Fruit fly (Drosophila melanogaster) whole organism, embryonic: Measurements from ENCODE around the gene Spx.

Source experiments
- CG11093 ChIP-seq: fragments of 200-800 bp; sonication (Bioruptor generic); IDR thresholded peaks from 3 replicates; pipeline ENCODE4 v1.3.6; 2022; ENCODE audit warnings: missing biosample characterization, missing genetic modification characterization
- CG11456 ChIP-seq: fragments of 200-800 bp; sonication (Bioruptor generic); IDR thresholded peaks from 3 replicates; pipeline ENCODE4 v1.3.6; 2022; ENCODE audit warnings: missing biosample characterization, missing genetic modification characterization
- CG11560 ChIP-seq: fragments of 200-800 bp; sonication (Bioruptor generic); IDR thresholded peaks from 3 replicates; pipeline ENCODE4 v1.3.6; 2022; ENCODE audit warnings: missing biosample characterization, missing genetic modification characterization
- CG15696 ChIP-seq: fragments of 200-800 bp; sonication (Bioruptor generic); optimal IDR thresholded peaks from 2 replicates; lab custom pipeline; 2019; ENCODE audit warnings: missing biosample characterization, mild to moderate bottlenecking, missing genetic modification characterization, moderate library complexity
- CG1602 ChIP-seq: fragments of 200-800 bp; sonication (Bioruptor generic); optimal IDR thresholded peaks from 3 replicates; lab custom pipeline; 2016; ENCODE audit warnings: missing biosample characterization, missing genetic modification characterization
- CG17186 ChIP-seq: fragments of 200-800 bp; sonication (Bioruptor generic); optimal IDR thresholded peaks from 3 replicates; lab custom pipeline; 2017; ENCODE audit warnings: missing biosample characterization, missing genetic modification reagents, missing genetic modification characterization
- CG17328 ChIP-seq: fragments of 200-800 bp; sonication (Bioruptor generic); IDR thresholded peaks from 2 replicates; pipeline ENCODE4 v1.3.6; 2022; ENCODE audit warnings: missing biosample characterization, missing genetic modification characterization
- CG2199 ChIP-seq: fragments of 200-800 bp; sonication (Bioruptor generic); IDR thresholded peaks from 3 replicates; pipeline ENCODE4 v1.3.6; 2022; ENCODE audit warnings: missing biosample characterization, missing genetic modification characterization
- CG30403 ChIP-seq: fragments of 200-800 bp; sonication (Bioruptor generic); optimal IDR thresholded peaks from 3 replicates; lab custom pipeline; 2016; ENCODE audit warnings: missing biosample characterization, missing genetic modification characterization
- CG31365 ChIP-seq: fragments of 200-800 bp; sonication (Bioruptor generic); optimal IDR thresholded peaks from 2 replicates; lab custom pipeline; 2018; ENCODE audit warnings: missing biosample characterization, mild to moderate bottlenecking, missing genetic modification characterization
- CG4707 ChIP-seq: fragments of 200-800 bp; sonication (Bioruptor generic); optimal IDR thresholded peaks from 2 replicates; lab custom pipeline; 2018; ENCODE audit warnings: missing biosample characterization, mild to moderate bottlenecking, missing genetic modification characterization, moderate library complexity
- CG4730 ChIP-seq: fragments of 200-800 bp; sonication (Bioruptor generic); IDR thresholded peaks from 2 replicates; pipeline ENCODE4 v1.3.6; 2022; ENCODE audit warnings: missing biosample characterization, missing genetic modification characterization
- CG5245 ChIP-seq: fragments of 200-800 bp; sonication (Bioruptor generic); optimal IDR thresholded peaks from 3 replicates; lab custom pipeline; 2016; ENCODE audit warnings: missing biosample characterization, missing genetic modification characterization
- CG6791 ChIP-seq: fragments of 200-800 bp; sonication (Bioruptor generic); IDR thresholded peaks from 3 replicates; pipeline ENCODE4 v1.3.6; 2022; ENCODE audit warnings: missing biosample characterization, missing genetic modification characterization; ENCODE audit not compliant: partially characterized antibody
- CG6854 ChIP-seq: fragments of 200-800 bp; sonication (Bioruptor generic); optimal IDR thresholded peaks from 3 replicates; lab custom pipeline; 2017; ENCODE audit warnings: missing biosample characterization, mild to moderate bottlenecking, missing genetic modification characterization
- CG7372 ChIP-seq: fragments of 200-800 bp; sonication (Bioruptor generic); IDR thresholded peaks from 2 replicates; pipeline ENCODE4 v1.3.6; 2022; ENCODE audit warnings: missing biosample characterization, missing genetic modification characterization
- CG7556 ChIP-seq: fragments of 200-800 bp; sonication (Bioruptor generic); optimal IDR thresholded peaks from 2 replicates; lab custom pipeline; 2017; ENCODE audit warnings: missing biosample characterization, mild to moderate bottlenecking, missing genetic modification characterization
- CG9727 ChIP-seq: fragments of 200-800 bp; sonication (Bioruptor generic); optimal IDR thresholded peaks from 3 replicates; lab custom pipeline; 2017; ENCODE audit warnings: missing biosample characterization, mild to moderate bottlenecking, missing genetic modification characterization
- CkIIα-i1 ChIP-seq: fragments of 200-800 bp; sonication (Bioruptor generic); IDR thresholded peaks from 2 replicates; pipeline ENCODE4 v1.3.6; 2022; ENCODE audit warnings: missing biosample characterization, missing genetic modification characterization
- D19B ChIP-seq: fragments of 200-800 bp; sonication (Bioruptor generic); optimal IDR thresholded peaks from 2 replicates; lab custom pipeline; 2017; ENCODE audit warnings: missing biosample characterization, mild to moderate bottlenecking, missing genetic modification characterization
- Dll ChIP-seq: fragments of 200-800 bp; sonication (Bioruptor generic); IDR thresholded peaks from 4 replicates; pipeline ENCODE4 v1.3.6; 2022; ENCODE audit warnings: missing biosample characterization, missing genetic modification characterization; ENCODE audit not compliant: partially characterized antibody
- Fer3 ChIP-seq: fragments of 200-800 bp; sonication (Bioruptor generic); optimal IDR thresholded peaks from 2 replicates; lab custom pipeline; 2018; ENCODE audit warnings: missing biosample characterization, mild to moderate bottlenecking, missing genetic modification characterization, moderate library complexity
- Gsc ChIP-seq: fragments of 200-800 bp; sonication (Bioruptor generic); IDR thresholded peaks from 2 replicates; pipeline ENCODE4 v1.3.6; 2022; ENCODE audit warnings: missing biosample characterization, missing genetic modification characterization
- HmgD ChIP-seq: fragments of 200-800 bp; sonication (Bioruptor generic); optimal IDR thresholded peaks from 3 replicates; lab custom pipeline; 2016; ENCODE audit warnings: missing biosample characterization, missing genetic modification characterization
- Lpt ChIP-seq: fragments of >200 bp; optimal IDR thresholded peaks from 2 replicates; lab custom pipeline; 2018; ENCODE audit warnings: missing biosample characterization, missing genetic modification characterization
- NC2β ChIP-seq: fragments of 200-800 bp; sonication (Bioruptor generic); optimal IDR thresholded peaks from 2 replicates; lab custom pipeline; 2016; ENCODE audit warnings: missing biosample characterization, missing genetic modification characterization
- Stat92E ChIP-seq, 3 experiments: fragments of >200 bp in 2 of 3; fragments of 200-800 bp in 1 of 3; sonication (Bioruptor generic) in 1 of 3; optimal IDR thresholded peaks; 2 replicates each; lab custom pipeline; 2017 to 2019; ENCODE audit warnings: missing biosample characterization in 3 of 3, missing genetic modification characterization in 3 of 3, mild to moderate bottlenecking in 1 of 3, moderate library complexity in 1 of 3
- TFAM ChIP-seq: fragments of 200-800 bp; sonication (Bioruptor generic); optimal IDR thresholded peaks from 2 replicates; lab custom pipeline; 2017; ENCODE audit warnings: missing biosample characterization, missing genetic modification characterization, inconsistent platforms
- Trl ChIP-seq, 3 experiments: fragments of >200 bp in 2 of 3; fragments of 200-800 bp in 1 of 3; sonication (Bioruptor generic) in 1 of 3; optimal IDR thresholded peaks; 2 replicates in 1 of 3; 3 replicates in 2 of 3; lab custom pipeline; 2016 to 2017; ENCODE audit warnings: missing biosample characterization in 1 of 3, missing genetic modification characterization in 1 of 3
- ap ChIP-seq: fragments of 200-800 bp; sonication (Bioruptor generic); IDR thresholded peaks from 2 replicates; pipeline ENCODE4 v1.3.6; 2022; ENCODE audit warnings: missing biosample characterization, missing genetic modification characterization
- bsh ChIP-seq, 2 experiments: fragments of 200-800 bp; sonication (Bioruptor generic); optimal IDR thresholded peaks; 2 replicates each; lab custom pipeline; 2017 to 2018; ENCODE audit warnings: mild to moderate bottlenecking in 2 of 2, missing biosample characterization in 2 of 2, missing genetic modification characterization in 2 of 2, moderate library complexity in 1 of 2
- cato ChIP-seq: fragments of 200-800 bp; sonication (Bioruptor generic); optimal IDR thresholded peaks from 2 replicates; lab custom pipeline; 2016; ENCODE audit warnings: missing biosample characterization, missing genetic modification characterization, borderline replicate concordance
- chn ChIP-seq: fragments of 200-800 bp; sonication (Bioruptor generic); optimal IDR thresholded peaks from 2 replicates; lab custom pipeline; 2016; ENCODE audit warnings: missing biosample characterization, missing genetic modification characterization
- danr ChIP-seq: fragments of 200-800 bp; sonication (Bioruptor generic); IDR thresholded peaks from 2 replicates; pipeline ENCODE4 v1.3.6; 2022; ENCODE audit warnings: missing biosample characterization, missing genetic modification characterization
- ewg ChIP-seq: fragments of 200-800 bp; sonication (Bioruptor generic); optimal IDR thresholded peaks from 3 replicates; lab custom pipeline; 2017; ENCODE audit warnings: mild to moderate bottlenecking, missing biosample characterization, missing genetic modification reagents, missing genetic modification characterization
- exex ChIP-seq: fragments of 200-800 bp; sonication (Bioruptor generic); optimal IDR thresholded peaks from 4 replicates; lab custom pipeline; 2018; ENCODE audit warnings: missing biosample characterization, mild to moderate bottlenecking, missing genetic modification characterization, moderate library complexity
- gem ChIP-seq: fragments of 200-800 bp; sonication (Bioruptor generic); optimal IDR thresholded peaks from 2 replicates; lab custom pipeline; 2019; ENCODE audit warnings: missing biosample characterization, mild to moderate bottlenecking, missing genetic modification characterization, moderate library complexity
- gro ChIP-seq: fragments of 200-800 bp; sonication (Bioruptor generic); optimal IDR thresholded peaks from 2 replicates; lab custom pipeline; 2016; ENCODE audit warnings: missing biosample characterization, missing genetic modification characterization
- gsb-n ChIP-seq: fragments of 200-800 bp; sonication (Bioruptor generic); optimal IDR thresholded peaks from 3 replicates; lab custom pipeline; 2018; ENCODE audit warnings: missing biosample characterization, mild to moderate bottlenecking, missing genetic modification characterization
- lbe ChIP-seq: fragments of 200-800 bp; sonication (Bioruptor generic); optimal IDR thresholded peaks from 2 replicates; lab custom pipeline; 2016; ENCODE audit warnings: missing biosample characterization, mild to moderate bottlenecking, missing genetic modification characterization
- nau ChIP-seq: fragments of 200-800 bp; sonication (Bioruptor generic); optimal IDR thresholded peaks from 3 replicates; lab custom pipeline; 2017; ENCODE audit warnings: missing biosample characterization, mild to moderate bottlenecking, missing genetic modification characterization, missing genetic modification reagents
- nerfin-1 ChIP-seq: fragments of 200-800 bp; sonication (Bioruptor generic); optimal IDR thresholded peaks from 3 replicates; lab custom pipeline; 2019; ENCODE audit warnings: missing biosample characterization, mild to moderate bottlenecking, missing genetic modification characterization, moderate library complexity
- phol ChIP-seq: fragments of 200-800 bp; sonication (Bioruptor generic); optimal IDR thresholded peaks from 3 replicates; lab custom pipeline; 2018; ENCODE audit warnings: missing biosample characterization, mild to moderate bottlenecking, missing genetic modification characterization, moderate library complexity
- pnt ChIP-seq: fragments of 200-800 bp; sonication (Bioruptor generic); optimal IDR thresholded peaks from 3 replicates; lab custom pipeline; 2016; ENCODE audit warnings: missing biosample characterization, missing genetic modification characterization
- scrt ChIP-seq: fragments of 200-800 bp; sonication (Bioruptor generic); optimal IDR thresholded peaks from 2 replicates; lab custom pipeline; 2018; ENCODE audit warnings: missing biosample characterization, mild to moderate bottlenecking, missing genetic modification characterization, moderate library complexity
- trh ChIP-seq: fragments of 200-800 bp; sonication (Bioruptor generic); optimal IDR thresholded peaks from 2 replicates; lab custom pipeline; 2016; ENCODE audit warnings: missing biosample characterization, missing genetic modification characterization
- unc-4 ChIP-seq: fragments of 200-800 bp; sonication (Bioruptor generic); IDR thresholded peaks from 2 replicates; pipeline ENCODE4 v1.3.6; 2022; ENCODE audit warnings: missing biosample characterization, missing genetic modification characterization; ENCODE audit not compliant: partially characterized antibody
- zen2 ChIP-seq: fragments of 200-800 bp; sonication (Bioruptor generic); IDR thresholded peaks from 3 replicates; pipeline ENCODE4 v1.3.6; 2022; ENCODE audit warnings: missing biosample characterization, missing genetic modification characterization; ENCODE audit not compliant: partially characterized antibody
- zfh1 ChIP-seq: fragments of 200-800 bp; sonication (Bioruptor generic); IDR thresholded peaks from 3 replicates; pipeline ENCODE4 v1.3.6; 2022; ENCODE audit warnings: missing biosample characterization, missing genetic modification characterization

The Spx gene

dm6 chrX:6265456-6265877 is 9.8 kb downstream of the Spx start (continued):
- TF ChIP-seq nau (GFP tag; lab: Kevin White, UChicago): peak; percentile 97
- TF ChIP-seq gro (GFP tag; lab: Kevin White, UChicago): peak; percentile 88
- TF ChIP-seq CG11560: peak; percentile 88
- peak; percentile 85 for TF ChIP-seq scrt (GFP tag; lab: Kevin White, UChicago)
- TF ChIP-seq TFAM (GFP tag; lab: Kevin White, UChicago): peak; percentile 83
- peak; percentile 95 for TF ChIP-seq ewg (GFP tag; lab: Kevin White, UChicago)
- TF ChIP-seq NC2β (GFP tag; lab: Kevin White, UChicago): peak; percentile 96
- peak; percentile 69 for TF ChIP-seq lbe
- peak in 1 of 3 experiments; percentile 83 for TF ChIP-seq Stat92E (GFP tag; optimal IDR thresholded peaks at IDR 0.05; lab: Kevin White, UChicago)
- peak; percentile 92 for TF ChIP-seq CG6854 (GFP tag; lab: Kevin White, UChicago)
- peak; percentile 94 for TF ChIP-seq zfh1 (GFP tag; lab: Robert Waterston, UW)
- TF ChIP-seq CG4730 (GFP tag; lab: Robert Waterston, UW): peak; percentile 92
- TF ChIP-seq CG5245 (GFP tag; lab: Kevin White, UChicago): peak; percentile 94
- peak; percentile 96 for TF ChIP-seq gsb-n (tag; lab: Kevin White, UChicago)
- peak; percentile 91 for TF ChIP-seq HmgD (GFP tag; lab: Kevin White, UChicago)
- peak; percentile 91 for TF ChIP-seq ap (GFP tag; lab: Robert Waterston, UW)
- no peak for TF ChIP-seq zen2 (GFP tag; lab: Robert Waterston, UW)
- TF ChIP-seq trh (GFP tag; lab: Kevin White, UChicago): peak; percentile 87
- TF ChIP-seq CG1602: peak; percentile 95
- peak; percentile 98 for TF ChIP-seq CG30403 (GFP tag; lab: Kevin White, UChicago)
- peak; percentile 91 to 96 for TF ChIP-seq bsh (GFP tag; optimal IDR thresholded peaks at IDR 0.05; lab: Kevin White, UChicago)
- TF ChIP-seq CG31365: peak; percentile 86
- no peak for TF ChIP-seq Dll
- peak; percentile 97 for TF ChIP-seq phol (tag; lab: Kevin White, UChicago)
- peak; percentile 91 for TF ChIP-seq Fer3
- peak; percentile 70; the same call in 1 of the 2 replicates for TF ChIP-seq CkIIα-i1 (GFP tag; lab: Robert Waterston, UW)
- TF ChIP-seq CG17328: peak; percentile 94
- TF ChIP-seq CG2199 (GFP tag; lab: Robert Waterston, UW): peak; percentile 81; the same call in 2 of the 3 replicates
- peak; percentile 67 for TF ChIP-seq exex (tag; lab: Kevin White, UChicago)
- TF ChIP-seq D19B: peak; percentile 80
- TF ChIP-seq cato (GFP tag; lab: Kevin White, UChicago): peak; percentile 95
- no peak for TF ChIP-seq CG6791
- no peak for TF ChIP-seq unc-4 (GFP tag; lab: Robert Waterston, UW)
- peak; percentile 96 for TF ChIP-seq CG9727
- TF ChIP-seq gem (tag; lab: Kevin White, UChicago): peak; percentile 98
- peak; percentile 91 for TF ChIP-seq CG11093
- peak; percentile 97 for TF ChIP-seq chn
- TF ChIP-seq Lpt (GFP tag; lab: Kevin White, UChicago): no peak
- peak; percentile 97 for TF ChIP-seq CG7556 (GFP tag; lab: Kevin White, UChicago)
- TF ChIP-seq CG17186: peak; percentile 87
- peak; percentile 97 for TF ChIP-seq pnt (GFP tag; lab: Kevin White, UChicago)
- peak; percentile 93 for TF ChIP-seq CG7372 (GFP tag; lab: Robert Waterston, UW)
- TF ChIP-seq CG15696 (tag; lab: Kevin White, UChicago): peak; percentile 81
- TF ChIP-seq CG11456 (GFP tag; lab: Robert Waterston, UW): peak; percentile 88
- peak; percentile 91 for TF ChIP-seq CG4707
- TF ChIP-seq danr (GFP tag; lab: Robert Waterston, UW): peak; percentile 93
- peak; percentile 84 for TF ChIP-seq Gsc (GFP tag; lab: Robert Waterston, UW)
- no peak for TF ChIP-seq Trl (optimal IDR thresholded peaks at IDR 0.05; lab: Kevin White, UChicago)
- TF ChIP-seq Trl (GFP tag; optimal IDR thresholded peaks at IDR 0.05; lab: Kevin White, UChicago): peak; percentile 96
- peak; percentile 92 for TF ChIP-seq nerfin-1 (tag; lab: Kevin White, UChicago)
